Worm (Caenorhabditis elegans): ENCODE data around the gene F22B7.3.

- no peak for TF ChIP-seq Y79H2A.3 (GFP tag; conservative IDR thresholded peaks at IDR 0.05)
- no peak for TF ChIP-seq pha-4 (tag; optimal IDR thresholded peaks at IDR 0.05)
- TF ChIP-seq ama-1 (optimal IDR thresholded peaks at IDR 0.05) = no peak
- no peak for TF ChIP-seq ama-1 (GFP tag; optimal IDR thresholded peaks at IDR 0.05)
Measured at ce11 chrIII:8656055-8656454, 7.4 kb downstream of the F22B7.3 start.

All from whole organism, young adult.